Fruit fly (Drosophila melanogaster): ENCODE measurements around the gene nop5.

DNA sequence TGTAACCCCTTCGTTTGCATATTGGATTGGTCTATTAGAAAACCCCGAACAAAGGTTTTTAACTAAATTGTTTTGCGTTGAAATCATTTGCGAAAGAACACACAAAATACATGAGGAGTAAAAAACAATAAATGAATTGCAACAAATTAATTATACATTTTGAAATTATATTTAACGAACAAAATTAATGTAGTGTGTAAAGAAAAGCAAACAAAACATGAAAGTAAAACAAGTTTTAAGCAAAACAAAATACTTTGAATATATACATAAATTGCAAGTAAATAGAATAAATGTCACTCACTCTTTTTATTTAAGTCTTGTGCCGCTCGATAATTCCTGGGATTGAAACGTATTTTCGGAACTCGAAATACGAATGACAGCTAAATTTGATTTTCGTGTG, 13.3 kb upstream of the nop5 start, which contains the start of gene CG43232:
- no peak for TF ChIP-seq dsx (GFP tag; optimal IDR thresholded peaks at IDR 0.05; ENCODE audit: poor library complexity, severe bottlenecking)
- no peak for TF ChIP-seq CG11762 (GFP tag; optimal IDR thresholded peaks at IDR 0.05; ENCODE audit: insufficient read depth)
- no peak for TF ChIP-seq cyc (GFP tag; optimal IDR thresholded peaks at IDR 0.05)
- TF ChIP-seq lz (GFP tag; optimal IDR thresholded peaks at IDR 0.05): no peak
- TF ChIP-seq CG8319 (GFP tag; optimal IDR thresholded peaks at IDR 0.05): no peak
- no peak for TF ChIP-seq Sox15 (GFP tag; optimal IDR thresholded peaks at IDR 0.05)
- TF ChIP-seq ss (GFP tag; optimal IDR thresholded peaks at IDR 0.05): no peak
- TF ChIP-seq Hr39 (GFP tag; optimal IDR thresholded peaks at IDR 0.05): no peak
- TF ChIP-seq achi (GFP tag; optimal IDR thresholded peaks at IDR 0.05): no peak
- no peak for TF ChIP-seq Lpt (GFP tag; optimal IDR thresholded peaks at IDR 0.05)

All from whole organism, prepupa.